Fruit fly (Drosophila melanogaster) whole organism, prepupa: ENCODE results near the gene CG1983.

Source experiments
- CG10669 ChIP-seq: fragments of 200-800 bp; sonication (Bioruptor generic); optimal IDR thresholded peaks from 3 replicates; lab custom pipeline; 2018; ENCODE audit warnings: missing biosample characterization, mild to moderate bottlenecking, missing genetic modification characterization, moderate library complexity
- CG11762 ChIP-seq: fragments of 200-800 bp; sonication (Bioruptor generic); optimal IDR thresholded peaks from 3 replicates; lab custom pipeline; 2016; ENCODE audit warnings: missing biosample characterization, missing genetic modification characterization; ENCODE audit not compliant: insufficient read depth
- CG11902 ChIP-seq: fragments of 200-800 bp; sonication (Bioruptor generic); optimal IDR thresholded peaks from 3 replicates; lab custom pipeline; 2016; ENCODE audit warnings: missing biosample characterization, missing genetic modification characterization
- CG15336 ChIP-seq: fragments of 200-800 bp; sonication (Bioruptor generic); IDR thresholded peaks from 2 replicates; pipeline ENCODE4 v1.3.6; 2022; ENCODE audit warnings: missing biosample characterization, missing genetic modification characterization
- CG1621 ChIP-seq: fragments of 200-800 bp; sonication (Bioruptor generic); optimal IDR thresholded peaks from 3 replicates; lab custom pipeline; 2018; ENCODE audit warnings: missing biosample characterization, mild to moderate bottlenecking, missing genetic modification characterization
- CG3032 ChIP-seq: fragments of 200-800 bp; optimal IDR thresholded peaks from 2 replicates; lab custom pipeline; 2019; ENCODE audit warnings: missing biosample characterization, mild to moderate bottlenecking, missing genetic modification characterization, moderate library complexity
- CG31627 ChIP-seq: fragments of 200-800 bp; sonication (Bioruptor generic); optimal IDR thresholded peaks from 3 replicates; lab custom pipeline; 2016; ENCODE audit warnings: missing biosample characterization, missing genetic modification characterization
- CG32006 ChIP-seq: fragments of 200-800 bp; sonication (Bioruptor generic); optimal IDR thresholded peaks from 3 replicates; lab custom pipeline; 2017; ENCODE audit warnings: missing biosample characterization, mild to moderate bottlenecking, missing genetic modification characterization
- CG34406 ChIP-seq: fragments of 200-800 bp; sonication (Bioruptor generic); optimal IDR thresholded peaks from 3 replicates; lab custom pipeline; 2016; ENCODE audit warnings: missing biosample characterization, missing genetic modification characterization
- CG3919 ChIP-seq: fragments of 200-800 bp; sonication (Bioruptor generic); optimal IDR thresholded peaks from 3 replicates; lab custom pipeline; 2016; ENCODE audit warnings: missing biosample characterization, missing genetic modification characterization
- CG4318 ChIP-seq: fragments of 200-800 bp; sonication (Bioruptor generic); optimal IDR thresholded peaks from 3 replicates; lab custom pipeline; 2017; ENCODE audit warnings: missing biosample characterization, mild to moderate bottlenecking, missing genetic modification characterization
- CG6163 ChIP-seq: fragments of 200-800 bp; sonication (Bioruptor generic); IDR thresholded peaks from 3 replicates; pipeline ENCODE4 v1.3.6; 2022; ENCODE audit warnings: missing biosample characterization, missing genetic modification characterization
- CG6276 ChIP-seq: fragments of 200-800 bp; sonication (Bioruptor generic); optimal IDR thresholded peaks from 2 replicates; lab custom pipeline; 2017; ENCODE audit warnings: missing biosample characterization, mild to moderate bottlenecking, missing genetic modification characterization
- CG6792 ChIP-seq: fragments of 200-800 bp; sonication (Bioruptor generic); optimal IDR thresholded peaks from 3 replicates; lab custom pipeline; 2016; ENCODE audit warnings: missing biosample characterization, missing genetic modification characterization
- CG6808 ChIP-seq: fragments of 200-800 bp; sonication (Bioruptor generic); optimal IDR thresholded peaks from 3 replicates; lab custom pipeline; 2017; ENCODE audit warnings: missing biosample characterization, missing genetic modification characterization, mild to moderate bottlenecking, moderate library complexity, missing genetic modification reagents
- CG6854 ChIP-seq: fragments of 200-800 bp; sonication (Bioruptor generic); optimal IDR thresholded peaks from 2 replicates; lab custom pipeline; 2017; ENCODE audit warnings: missing biosample characterization, mild to moderate bottlenecking, missing genetic modification characterization
- CG7368 ChIP-seq: fragments of 200-800 bp; sonication (Bioruptor generic); optimal IDR thresholded peaks from 3 replicates; lab custom pipeline; 2016; ENCODE audit warnings: missing biosample characterization, missing genetic modification characterization
- CG8119 ChIP-seq: fragments of 200-800 bp; sonication (Bioruptor generic); IDR thresholded peaks from 3 replicates; pipeline ENCODE4 v1.3.6; 2022; ENCODE audit warnings: missing biosample characterization, missing genetic modification characterization
- CG8319 ChIP-seq: fragments of 200-800 bp; sonication (Bioruptor generic); optimal IDR thresholded peaks from 3 replicates; lab custom pipeline; 2016; ENCODE audit warnings: missing biosample characterization, missing genetic modification characterization
- CG8632 ChIP-seq: fragments of 200-800 bp; sonication (Bioruptor generic); optimal IDR thresholded peaks from 3 replicates; lab custom pipeline; 2016; ENCODE audit warnings: missing biosample characterization, missing genetic modification characterization
- CG9139 ChIP-seq: fragments of 200-800 bp; sonication (Bioruptor generic); optimal IDR thresholded peaks from 3 replicates; lab custom pipeline; 2017; ENCODE audit warnings: missing biosample characterization, mild to moderate bottlenecking, missing genetic modification characterization
- Eip75B ChIP-seq: fragments of 200-800 bp; sonication (Bioruptor generic); optimal IDR thresholded peaks from 3 replicates; lab custom pipeline; 2016; ENCODE audit warnings: missing biosample characterization, missing genetic modification characterization
- Eip78C ChIP-seq: fragments of 200-800 bp; sonication (Bioruptor generic); peaks from one replicate; lab custom pipeline; 2016; ENCODE audit warnings: missing biosample characterization, missing genetic modification characterization
- Eip93F ChIP-seq: fragments of 200-800 bp; sonication (Bioruptor generic); optimal IDR thresholded peaks from 2 replicates; lab custom pipeline; 2016; ENCODE audit warnings: missing biosample characterization, mild to moderate bottlenecking, missing genetic modification characterization
- Ets21C ChIP-seq: fragments of 200-800 bp; sonication (Bioruptor generic); optimal IDR thresholded peaks from 3 replicates; lab custom pipeline; 2016; ENCODE audit warnings: missing biosample characterization, missing genetic modification characterization
- Ets96B ChIP-seq: fragments of 200-800 bp; optimal IDR thresholded peaks from 2 replicates; lab custom pipeline; 2019; ENCODE audit warnings: missing biosample characterization, mild to moderate bottlenecking, missing genetic modification characterization, moderate library complexity
- Hr38 ChIP-seq: sonication (Bioruptor generic); optimal IDR thresholded peaks from 2 replicates; lab custom pipeline; 2016; ENCODE audit warnings: missing biosample characterization, missing genetic modification characterization
- Hr4 ChIP-seq: fragments of 200-800 bp; sonication (Bioruptor generic); optimal IDR thresholded peaks from 3 replicates; lab custom pipeline; 2016; ENCODE audit warnings: missing biosample characterization, missing genetic modification characterization
- Lpt ChIP-seq: fragments of 200-800 bp; sonication (Bioruptor generic); optimal IDR thresholded peaks from 3 replicates; lab custom pipeline; 2016; ENCODE audit warnings: missing biosample characterization, missing genetic modification characterization
- Met ChIP-seq: fragments of 200-800 bp; sonication (Bioruptor generic); optimal IDR thresholded peaks from 3 replicates; lab custom pipeline; 2016; ENCODE audit warnings: missing biosample characterization, missing genetic modification characterization
- OdsH ChIP-seq: fragments of 200-800 bp; sonication (Bioruptor generic); optimal IDR thresholded peaks from 3 replicates; lab custom pipeline; 2016; ENCODE audit warnings: missing biosample characterization, missing genetic modification characterization
- Smox ChIP-seq: fragments of 200-800 bp; sonication (Bioruptor generic); optimal IDR thresholded peaks from 3 replicates; lab custom pipeline; 2016; ENCODE audit warnings: missing biosample characterization, missing genetic modification characterization
- Sox102F ChIP-seq: fragments of 200-800 bp; sonication (Bioruptor generic); optimal IDR thresholded peaks from 2 replicates; lab custom pipeline; 2016; ENCODE audit warnings: missing biosample characterization, mild to moderate bottlenecking, missing genetic modification characterization
- Sox14 ChIP-seq: fragments of 200-800 bp; sonication (Bioruptor generic); optimal IDR thresholded peaks from 3 replicates; lab custom pipeline; 2016; ENCODE audit warnings: missing biosample characterization, missing genetic modification characterization
- Sox15 ChIP-seq: fragments of 200-800 bp; sonication (Bioruptor generic); optimal IDR thresholded peaks from 3 replicates; lab custom pipeline; 2016; ENCODE audit warnings: missing biosample characterization, missing genetic modification characterization
- achi ChIP-seq: fragments of 200-800 bp; sonication (Bioruptor generic); optimal IDR thresholded peaks from 3 replicates; lab custom pipeline; 2016; ENCODE audit warnings: missing biosample characterization, missing genetic modification characterization
- acj6 ChIP-seq: fragments of 200-800 bp; sonication (Bioruptor generic); optimal IDR thresholded peaks from 3 replicates; lab custom pipeline; 2016; ENCODE audit warnings: missing biosample characterization, missing genetic modification characterization
- cyc ChIP-seq: fragments of 200-800 bp; sonication (Bioruptor generic); optimal IDR thresholded peaks from 3 replicates; lab custom pipeline; 2016; ENCODE audit warnings: missing biosample characterization, missing genetic modification characterization
- dac ChIP-seq: fragments of 200-800 bp; sonication (Bioruptor generic); optimal IDR thresholded peaks from 2 replicates; lab custom pipeline; 2017; ENCODE audit warnings: missing biosample characterization, mild to moderate bottlenecking, missing genetic modification characterization
- eg ChIP-seq: fragments of 200-800 bp; sonication (Bioruptor generic); IDR thresholded peaks from 3 replicates; pipeline ENCODE4 v1.3.6; 2022; ENCODE audit warnings: missing biosample characterization, missing genetic modification characterization
- esn ChIP-seq: fragments of 200-800 bp; sonication (Bioruptor generic); optimal IDR thresholded peaks from 2 replicates; lab custom pipeline; 2016; ENCODE audit warnings: missing biosample characterization, mild to moderate bottlenecking, missing genetic modification characterization, moderate library complexity
- fd59A ChIP-seq: fragments of 200-800 bp; sonication (Bioruptor generic); optimal IDR thresholded peaks from 2 replicates; lab custom pipeline; 2017; ENCODE audit warnings: missing biosample characterization, mild to moderate bottlenecking, missing genetic modification characterization, missing genetic modification reagents
- fd85E ChIP-seq: fragments of 200-800 bp; sonication (Bioruptor generic); optimal IDR thresholded peaks from 3 replicates; lab custom pipeline; 2016; ENCODE audit warnings: missing biosample characterization, missing genetic modification characterization
- fkh ChIP-seq: fragments of 200-800 bp; sonication (Bioruptor generic); optimal IDR thresholded peaks from 3 replicates; lab custom pipeline; 2017; ENCODE audit warnings: missing biosample characterization, mild to moderate bottlenecking, missing genetic modification characterization, moderate library complexity
- net ChIP-seq: fragments of 200-800 bp; sonication (Bioruptor generic); optimal IDR thresholded peaks from 3 replicates; lab custom pipeline; 2016; ENCODE audit warnings: missing biosample characterization, missing genetic modification characterization
- salr ChIP-seq, 2 experiments: fragments of 200-800 bp; sonication (Bioruptor generic); optimal IDR thresholded peaks; 3 replicates each; lab custom pipeline; 2016 to 2018; ENCODE audit warnings: missing biosample characterization in 2 of 2, missing genetic modification characterization in 2 of 2, mild to moderate bottlenecking in 1 of 2
- spab ChIP-seq: fragments of 200-800 bp; sonication (Bioruptor generic); optimal IDR thresholded peaks from 2 replicates; lab custom pipeline; 2017; ENCODE audit warnings: missing biosample characterization, mild to moderate bottlenecking, missing genetic modification characterization, missing genetic modification reagents
- ss ChIP-seq, 2 experiments: fragments of 200-800 bp; sonication (Bioruptor generic); optimal IDR thresholded peaks; 2 replicates in 1 of 2; 3 replicates in 1 of 2; lab custom pipeline; 2017 to 2018; ENCODE audit warnings: mild to moderate bottlenecking in 2 of 2, missing biosample characterization in 2 of 2, missing genetic modification characterization in 2 of 2, moderate library complexity in 1 of 2
- svp ChIP-seq: fragments of 200-800 bp; sonication (Bioruptor generic); peaks from one replicate; lab custom pipeline; 2016; ENCODE audit warnings: missing biosample characterization, missing genetic modification characterization
- topi ChIP-seq: fragments of 200-800 bp; sonication (Bioruptor generic); optimal IDR thresholded peaks from 3 replicates; lab custom pipeline; 2016; ENCODE audit warnings: missing biosample characterization, missing genetic modification characterization
- vri ChIP-seq: fragments of 200-800 bp; sonication (Bioruptor generic); optimal IDR thresholded peaks from 3 replicates; lab custom pipeline; 2016; ENCODE audit warnings: missing biosample characterization, mild to moderate bottlenecking, missing genetic modification characterization

Gene CG1983

dm6 chr3R:30151300-30152109 is 26.0 kb downstream of the CG1983 start, which contains the start of gene CG15529:
Gene CG15529 (plus strand): TSS chr3R:30152059.
- TF ChIP-seq salr (GFP tag; optimal IDR thresholded peaks at IDR 0.05; lab: Kevin White, UChicago) (peak; percentile 40 to 51), ss (GFP tag; optimal IDR thresholded peaks at IDR 0.05; lab: Kevin White, UChicago) (peak in 1 of 2 experiments; percentile 73), CG15336 (peak; percentile 79), CG10669 (GFP tag; lab: Kevin White, UChicago) (peak; percentile 72), CG3919 (GFP tag; lab: Kevin White, UChicago) (peak; percentile 69), CG31627 (GFP tag; lab: Kevin White, UChicago) (peak; percentile 26), CG8632 (GFP tag; lab: Kevin White, UChicago) (peak; percentile 51), Ets21C (peak; percentile 5), CG8119 (GFP tag; lab: Robert Waterston, UW) (peak; percentile 76), CG3032 (tag; lab: Kevin White, UChicago) (peak; percentile 77), esn (GFP tag; lab: Kevin White, UChicago) (peak; percentile 41), Ets96B (tag; lab: Kevin White, UChicago) (peak; percentile 66), Sox15 (peak; percentile 43), CG4318 (GFP tag; lab: Kevin White, UChicago) (no peak), Met (GFP tag; lab: Kevin White, UChicago) (no peak), acj6 (peak; percentile 68), CG6808 (GFP tag; lab: Kevin White, UChicago) (peak; percentile 74), fkh (GFP tag; lab: Kevin White, UChicago) (no peak), dac (GFP tag; lab: Kevin White, UChicago) (peak; percentile 7), CG6163 (peak; percentile 87), Eip78C (GFP tag; lab: Kevin White, UChicago) (peak; percentile 83), net (GFP tag; lab: Kevin White, UChicago) (peak; percentile 53), vri (GFP tag; lab: Kevin White, UChicago) (no peak), CG34406 (peak; percentile 56), OdsH (GFP tag; lab: Kevin White, UChicago) (peak; percentile 56), CG32006 (GFP tag; lab: Kevin White, UChicago) (peak; percentile 61), achi (peak; percentile 57), CG7368 (GFP tag; lab: Kevin White, UChicago) (peak; percentile 16), cyc (GFP tag; lab: Kevin White, UChicago) (peak; percentile 33), Lpt (GFP tag; lab: Kevin White, UChicago) (peak; percentile 31), fd85E (GFP tag; lab: Kevin White, UChicago) (no peak), CG1621 (tag; lab: Kevin White, UChicago) (peak; percentile 51), CG8319 (peak; percentile 29), spab (GFP tag; lab: Kevin White, UChicago) (peak; percentile 68), Sox14 (peak; percentile 52), CG6854 (GFP tag; lab: Kevin White, UChicago) (no peak), fd59A (GFP tag; lab: Kevin White, UChicago) (peak; percentile 65), svp (GFP tag; lab: Kevin White, UChicago) (no peak), topi (no peak), Eip93F (GFP tag; lab: Kevin White, UChicago) (no peak), Eip75B (GFP tag; lab: Kevin White, UChicago) (peak; percentile 41), Hr4 (peak; percentile 38), CG6276 (GFP tag; lab: Kevin White, UChicago) (peak; percentile 38), Sox102F (GFP tag; lab: Kevin White, UChicago) (peak; percentile 20), CG11762 (GFP tag; lab: Kevin White, UChicago) (peak; percentile 38), eg (GFP tag; lab: Robert Waterston, UW) (peak; percentile 86), CG6792 (GFP tag; lab: Kevin White, UChicago) (peak; percentile 35), Smox (peak; percentile 25), CG9139 (peak; percentile 57), CG11902 (GFP tag; lab: Kevin White, UChicago) (peak; percentile 25), Hr38 (GFP tag; lab: Kevin White, UChicago) (no peak)
